Worm (Caenorhabditis elegans): ENCODE measurements around the gene F39F10.3.

The F39F10.3 gene

ce11 chrX:16931255-16932023, 39.7 kb downstream of the F39F10.3 start (continued):
- peak; percentile 77 for TF ChIP-seq ceh-40 (GFP tag; IDR thresholded peaks at IDR 0.05)
- peak; percentile 10 for TF ChIP-seq B0336.3 (GFP tag; IDR thresholded peaks at IDR 0.05)
- no peak for TF ChIP-seq D2030.7 (GFP tag; IDR thresholded peaks at IDR 0.05)
- TF ChIP-seq F55B11.4 (tag; optimal IDR thresholded peaks at IDR 0.05; ENCODE audit: borderline replicate concordance, insufficient read depth), result no peak
- TF ChIP-seq lin-35 (GFP tag; optimal IDR thresholded peaks at IDR 0.05), result peak in 2 of 3 experiments; percentile 59 to 66
- TF ChIP-seq nhr-27 (tag; optimal IDR thresholded peaks at IDR 0.05), result no peak
- TF ChIP-seq let-607 (tag; optimal IDR thresholded peaks at IDR 0.05), result no peak
- no peak for TF ChIP-seq bed-2 (GFP tag; IDR thresholded peaks at IDR 0.05)
- peak; percentile 88; the same call in 1 of the 2 replicates for TF ChIP-seq nhr-120 (GFP tag; IDR thresholded peaks at IDR 0.05)
- no peak; the same call in none of the 2 replicates for TF ChIP-seq Y67H2A.10 (GFP tag; conservative IDR thresholded peaks at IDR 0.05)
- no peak for TF ChIP-seq K12H6.12 (tag; optimal IDR thresholded peaks at IDR 0.05)
- peak; percentile 35; the same call in 1 of the 2 replicates for TF ChIP-seq rcor-1 (GFP tag; IDR thresholded peaks at IDR 0.05)
- TF ChIP-seq lag-1 (GFP tag; IDR thresholded peaks at IDR 0.05), result no peak
- TF ChIP-seq madf-10 (tag; optimal IDR thresholded peaks at IDR 0.05), result no peak
- no peak; the same call in 1 of the 2 replicates for TF ChIP-seq dox-1 (GFP tag; IDR thresholded peaks at IDR 0.05)
- TF ChIP-seq him-1 (tag; optimal IDR thresholded peaks at IDR 0.05), result no peak
- no peak for TF ChIP-seq nhr-80 (tag; optimal IDR thresholded peaks at IDR 0.05)
- no peak for TF ChIP-seq F49E8.2 (tag; optimal IDR thresholded peaks at IDR 0.05; ENCODE audit: insufficient read depth)
- TF ChIP-seq gei-17 (GFP tag; optimal IDR thresholded peaks at IDR 0.05), result peak; percentile 47
- TF ChIP-seq tbx-9 (tag; optimal IDR thresholded peaks at IDR 0.05; ENCODE audit: borderline replicate concordance), result no peak
- TF ChIP-seq T26A5.8 (tag; optimal IDR thresholded peaks at IDR 0.05), result no peak
- TF ChIP-seq ceh-79 (tag; optimal IDR thresholded peaks at IDR 0.05), result no peak
- no peak for TF ChIP-seq rpc-1 (optimal IDR thresholded peaks at IDR 0.05)
- no peak for TF ChIP-seq rpc-1 (tag; optimal IDR thresholded peaks at IDR 0.05)
- TF ChIP-seq atf-7 (tag; optimal IDR thresholded peaks at IDR 0.05), result no peak
- TF ChIP-seq K11D2.4 (GFP tag; IDR thresholded peaks at IDR 0.05), result peak; percentile 81
- TF ChIP-seq madf-3 (GFP tag; IDR thresholded peaks at IDR 0.05), result no peak; the same call in none of the 2 replicates
- no peak for TF ChIP-seq ccch-3 (GFP tag; optimal IDR thresholded peaks at IDR 0.05)
- TF ChIP-seq hlh-12 (tag; optimal IDR thresholded peaks at IDR 0.05), result peak; percentile 10
- peak; percentile 30 for TF ChIP-seq pha-4 (tag; optimal IDR thresholded peaks at IDR 0.05)
- TF ChIP-seq repo-1 (tag; optimal IDR thresholded peaks at IDR 0.05), result peak; percentile 16
- peak; percentile 5; the same call in 1 of the 2 replicates for TF ChIP-seq F33H1.4 (GFP tag; IDR thresholded peaks at IDR 0.05)
- no peak for TF ChIP-seq hrde-1 (tag; optimal IDR thresholded peaks at IDR 0.05; ENCODE audit: borderline replicate concordance)
- TF ChIP-seq let-526 (GFP tag; IDR thresholded peaks at IDR 0.05), result peak; percentile 76
- peak; percentile 34; the same call in 1 of the 2 replicates for TF ChIP-seq ztf-6 (GFP tag; IDR thresholded peaks at IDR 0.05)
- peak; percentile 8 for TF ChIP-seq B0019.2 (GFP tag; conservative IDR thresholded peaks at IDR 0.05)
- TF ChIP-seq fkh-3 (tag; optimal IDR thresholded peaks at IDR 0.05), result no peak
- peak; percentile 85 for TF ChIP-seq aptf-2 (GFP tag; conservative IDR thresholded peaks at IDR 0.05)
- no peak for TF ChIP-seq egrh-3 (GFP tag; IDR thresholded peaks at IDR 0.05)
- TF ChIP-seq F23B12.7 (tag; optimal IDR thresholded peaks at IDR 0.05; ENCODE audit: insufficient read depth), result no peak
- TF ChIP-seq Y53F4B.3 (GFP tag; IDR thresholded peaks at IDR 0.05), result peak; percentile 51; the same call in 1 of the 2 replicates
- no peak for TF ChIP-seq madf-8 (GFP tag; conservative IDR thresholded peaks at IDR 0.05)
- TF ChIP-seq egl-44 (GFP tag; IDR thresholded peaks at IDR 0.05), result peak; percentile 40
- peak; percentile 7 for TF ChIP-seq ztf-3 (GFP tag; optimal IDR thresholded peaks at IDR 0.05)
- no peak for TF ChIP-seq lsy-27 (tag; optimal IDR thresholded peaks at IDR 0.05; ENCODE audit: borderline replicate concordance, insufficient read depth)
- TF ChIP-seq tlf-1 (GFP tag; optimal IDR thresholded peaks at IDR 0.05), result peak; percentile 61

Data from whole organism, young adult.